Worm (Caenorhabditis elegans) whole organism, late embryonic: ENCODE data around the gene pqn-35.

Source experiments
- C08G9.2 ChIP-seq: sonication (generic microtip); optimal IDR thresholded peaks from 2 replicates; lab custom pipeline; 2016; ENCODE audit warnings: mild to moderate bottlenecking, missing genetic modification characterization, moderate library complexity, missing compliant biosample characterization
- C38D4.7 ChIP-seq: fragments of 200-800 bp; sonication (Bioruptor generic); optimal IDR thresholded peaks from 2 replicates; lab custom pipeline; 2018; ENCODE audit warnings: mild to moderate bottlenecking, missing genetic modification characterization, moderate library complexity, missing compliant biosample characterization
- T23F11.4 ChIP-seq: fragments of 200-800 bp; sonication (Bioruptor generic); optimal IDR thresholded peaks from 2 replicates; lab custom pipeline; 2018; ENCODE audit warnings: mild to moderate bottlenecking, missing genetic modification characterization, missing compliant biosample characterization
- Y22D7AL.16 ChIP-seq: sonication (generic microtip); optimal IDR thresholded peaks from 2 replicates; lab custom pipeline; 2016; ENCODE audit warnings: missing genetic modification characterization, missing compliant biosample characterization
- ceh-14 ChIP-seq: sonication (generic microtip); optimal IDR thresholded peaks from 2 replicates; lab custom pipeline; 2016; ENCODE audit warnings: missing genotype, missing genetic modification characterization, missing compliant biosample characterization
- ceh-19 ChIP-seq: fragments of 200-800 bp; sonication (Bioruptor generic); optimal IDR thresholded peaks from 2 replicates; lab custom pipeline; 2018; ENCODE audit warnings: mild to moderate bottlenecking, missing genetic modification characterization, missing compliant biosample characterization
- ceh-22 ChIP-seq: sonication (generic microtip); optimal IDR thresholded peaks from 2 replicates; lab custom pipeline; 2017; ENCODE audit warnings: missing biosample characterization, missing genetic modification characterization
- ceh-30 ChIP-seq: fragments of 150-350 bp; optimal IDR thresholded peaks from 2 replicates; lab custom pipeline; 2014; ENCODE audit warnings: missing biosample characterization, missing genetic modification characterization
- ceh-31 ChIP-seq: sonication (generic microtip); optimal IDR thresholded peaks from 2 replicates; lab custom pipeline; 2016; ENCODE audit warnings: missing genetic modification characterization, missing compliant biosample characterization
- ceh-34 ChIP-seq: sonication (generic microtip); optimal IDR thresholded peaks from 2 replicates; lab custom pipeline; 2016; ENCODE audit warnings: mild to moderate bottlenecking, missing genetic modification characterization, missing compliant biosample characterization
- ceh-48 ChIP-seq: sonication (generic microtip); optimal IDR thresholded peaks from 2 replicates; lab custom pipeline; 2016; ENCODE audit warnings: missing genetic modification characterization, inconsistent platforms, missing compliant biosample characterization
- ceh-6 ChIP-seq: fragments of 200-800 bp; sonication (Bioruptor generic); optimal IDR thresholded peaks from 2 replicates; lab custom pipeline; 2018; ENCODE audit warnings: mild to moderate bottlenecking, missing genetic modification characterization, missing compliant biosample characterization
- che-1 ChIP-seq: sonication (generic microtip); optimal IDR thresholded peaks from 2 replicates; lab custom pipeline; 2016; ENCODE audit warnings: mild to moderate bottlenecking, missing genetic modification characterization, missing compliant biosample characterization
- dve-1 ChIP-seq: sonication (generic microtip); optimal IDR thresholded peaks from 2 replicates; lab custom pipeline; 2017; ENCODE audit warnings: antibody characterized with exemption, mild to moderate bottlenecking, missing genetic modification characterization, missing compliant biosample characterization
- elt-2 ChIP-seq: sonication (generic microtip); optimal IDR thresholded peaks from 2 replicates; lab custom pipeline; 2016; ENCODE audit warnings: missing genetic modification reagents, missing genetic modification characterization, missing compliant biosample characterization
- elt-4 ChIP-seq: sonication (generic microtip); optimal IDR thresholded peaks from 2 replicates; lab custom pipeline; 2016; ENCODE audit warnings: missing genetic modification characterization, missing compliant biosample characterization
- ets-4 ChIP-seq: sonication (generic microtip); optimal IDR thresholded peaks from 2 replicates; lab custom pipeline; 2016; ENCODE audit warnings: missing genetic modification characterization, missing compliant biosample characterization
- fax-1 ChIP-seq: sonication (generic microtip); optimal IDR thresholded peaks from 2 replicates; lab custom pipeline; 2016; ENCODE audit warnings: missing genotype, missing genetic modification characterization, missing compliant biosample characterization
- fkh-6 ChIP-seq: sonication (generic microtip); optimal IDR thresholded peaks from 2 replicates; lab custom pipeline; 2016; ENCODE audit warnings: missing genetic modification characterization, missing compliant biosample characterization
- gmeb-2 ChIP-seq: sonication (generic microtip); optimal IDR thresholded peaks from 2 replicates; lab custom pipeline; 2016; ENCODE audit warnings: missing genetic modification characterization, inconsistent platforms, missing compliant biosample characterization
- hlh-13 ChIP-seq: fragments of 200-800 bp; sonication (Bioruptor generic); optimal IDR thresholded peaks from 2 replicates; lab custom pipeline; 2018; ENCODE audit warnings: mild to moderate bottlenecking, missing genetic modification characterization, missing compliant biosample characterization
- lim-6 ChIP-seq: sonication (generic microtip); optimal IDR thresholded peaks from 2 replicates; lab custom pipeline; 2016; ENCODE audit warnings: missing genetic modification characterization, missing compliant biosample characterization
- madf-2 ChIP-seq: sonication (generic microtip); optimal IDR thresholded peaks from 2 replicates; lab custom pipeline; 2017; ENCODE audit warnings: missing genetic modification characterization, missing compliant biosample characterization
- mec-3 ChIP-seq: sonication (generic microtip); optimal IDR thresholded peaks from 2 replicates; lab custom pipeline; 2016; ENCODE audit warnings: borderline replicate concordance, missing genetic modification characterization, missing compliant biosample characterization
- nfya-1 ChIP-seq: sonication (generic microtip); optimal IDR thresholded peaks from 2 replicates; lab custom pipeline; 2017; ENCODE audit warnings: missing genetic modification characterization, mild to moderate bottlenecking, missing compliant biosample characterization, antibody characterized with exemption, moderate library complexity
- nhr-11 ChIP-seq: fragments of 150-350 bp; optimal IDR thresholded peaks from 2 replicates; lab custom pipeline; 2014; ENCODE audit warnings: missing biosample characterization, missing genetic modification characterization
- npax-4 ChIP-seq: sonication (generic microtip); optimal IDR thresholded peaks from 2 replicates; lab custom pipeline; 2016; ENCODE audit warnings: missing genetic modification characterization, missing compliant biosample characterization
- odd-2 ChIP-seq: sonication (generic microtip); optimal IDR thresholded peaks from 2 replicates; lab custom pipeline; 2017; ENCODE audit warnings: antibody characterized with exemption, mild to moderate bottlenecking, missing genetic modification characterization, missing compliant biosample characterization
- pat-9 ChIP-seq: fragments of 200-800 bp; sonication (Bioruptor generic); optimal IDR thresholded peaks from 2 replicates; lab custom pipeline; 2018; ENCODE audit warnings: mild to moderate bottlenecking, missing genetic modification characterization, moderate library complexity, missing compliant biosample characterization
- pha-4 ChIP-seq: fragments of 150-350 bp; optimal IDR thresholded peaks from 2 replicates; lab custom pipeline; 2018; ENCODE audit warnings: missing biosample characterization, missing genetic modification reagents, missing genetic modification characterization
- pros-1 ChIP-seq: fragments of 150-350 bp; optimal IDR thresholded peaks from 2 replicates; lab custom pipeline; 2014; ENCODE audit warnings: missing biosample characterization, missing genetic modification reagents, missing genetic modification characterization
- ref-2 ChIP-seq: sonication (generic microtip); optimal IDR thresholded peaks from 2 replicates; lab custom pipeline; 2016; ENCODE audit warnings: missing genetic modification characterization, missing compliant biosample characterization
- sox-4 ChIP-seq: sonication (generic microtip); optimal IDR thresholded peaks from 2 replicates; lab custom pipeline; 2017; ENCODE audit warnings: mild to moderate bottlenecking, missing genetic modification characterization, inconsistent platforms, missing compliant biosample characterization
- tbx-2 ChIP-seq: sonication (generic microtip); optimal IDR thresholded peaks from 2 replicates; lab custom pipeline; 2016; ENCODE audit warnings: missing genetic modification characterization, missing compliant biosample characterization
- tbx-7 ChIP-seq: sonication (generic microtip); optimal IDR thresholded peaks from 2 replicates; lab custom pipeline; 2016; ENCODE audit warnings: missing genotype, missing genetic modification characterization, missing compliant biosample characterization
- unc-42 ChIP-seq: sonication (generic microtip); optimal IDR thresholded peaks from 2 replicates; lab custom pipeline; 2016; ENCODE audit warnings: missing genotype, missing genetic modification characterization, missing compliant biosample characterization
- unc-86 ChIP-seq: sonication (generic microtip); optimal IDR thresholded peaks from 2 replicates; lab custom pipeline; 2016; ENCODE audit warnings: missing genetic modification characterization, missing compliant biosample characterization
- zip-5 ChIP-seq: sonication (generic microtip); optimal IDR thresholded peaks from 2 replicates; lab custom pipeline; 2016; ENCODE audit warnings: missing genetic modification characterization, missing compliant biosample characterization
- ztf-16 ChIP-seq: sonication (generic microtip); optimal IDR thresholded peaks from 2 replicates; lab custom pipeline; 2017; ENCODE audit warnings: missing genetic modification characterization, missing compliant biosample characterization

pqn-35 gene

ce11 chrII:4612694-4613093 lies at the start of gene pqn-35:
TSS of gene pqn-35 (plus strand) at chrII:4612994.
- no peak for TF ChIP-seq elt-2 (tag; lab: Kevin White, UChicago)
- no peak for TF ChIP-seq ref-2 (tag; lab: Kevin White, UChicago)
- TF ChIP-seq fkh-6 (tag; lab: Kevin White, UChicago), result no peak
- TF ChIP-seq che-1 (tag; lab: Kevin White, UChicago), result no peak
- no peak for TF ChIP-seq hlh-13 (GFP tag; lab: Kevin White, UChicago)
- no peak for TF ChIP-seq pros-1
- TF ChIP-seq npax-4 (tag; lab: Kevin White, UChicago), result no peak
- TF ChIP-seq zip-5 (tag; lab: Kevin White, UChicago), result no peak
- no peak for TF ChIP-seq pat-9 (tag; lab: Kevin White, UChicago)
- TF ChIP-seq ceh-48 (tag; lab: Kevin White, UChicago), result no peak

ce11 chrII:4565205-4565604 lies 47.6 kb upstream of the pqn-35 start:
- no peak for TF ChIP-seq lim-6 (tag; lab: Kevin White, UChicago)
- peak; percentile 71 for TF ChIP-seq elt-2 (tag; lab: Kevin White, UChicago)

- no peak for TF ChIP-seq ceh-6 (GFP tag; lab: Kevin White, UChicago)
These were observed 46.6 kb upstream of the pqn-35 start for ce11 chrII:4566237-4566636.

- TF ChIP-seq ceh-34 (tag; lab: Kevin White, UChicago) (peak; percentile 1), elt-2 (tag; lab: Kevin White, UChicago) (peak; percentile 33), C08G9.2 (tag; lab: Kevin White, UChicago) (peak; percentile 2), dve-1 (no peak), ceh-31 (tag; lab: Kevin White, UChicago) (peak; percentile 38), ets-4 (tag; lab: Kevin White, UChicago) (no peak), elt-4 (tag; lab: Kevin White, UChicago) (no peak), odd-2 (tag; lab: Kevin White, UChicago) (no peak), fkh-6 (tag; lab: Kevin White, UChicago) (no peak), tbx-7 (no peak), C38D4.7 (GFP tag; lab: Kevin White, UChicago) (no peak), ref-2 (tag; lab: Kevin White, UChicago) (peak; percentile 1), ceh-19 (GFP tag; lab: Kevin White, UChicago) (no peak), unc-86 (tag; lab: Kevin White, UChicago) (peak; percentile 20), nfya-1 (peak; percentile 23), tbx-2 (tag; lab: Kevin White, UChicago) (peak; percentile 11), nhr-11 (tag; lab: Kevin White, UChicago) (no peak), ceh-30 (tag; lab: Kevin White, UChicago) (no peak), sox-4 (tag; lab: Kevin White, UChicago) (no peak)
These were observed 41.7 kb upstream of the pqn-35 start for ce11 chrII:4571112-4571511.

ce11 chrII:4571868-4572267 lies 40.9 kb upstream of the pqn-35 start, which contains the start of gene vab-1:
TSS of gene vab-1 (plus strand) at chrII:4572000.
- TF ChIP-seq ceh-30 (tag; lab: Kevin White, UChicago) (no peak), ceh-14 (no peak), mec-3 (tag; lab: Kevin White, UChicago) (no peak), fax-1 (no peak), nhr-11 (tag; lab: Kevin White, UChicago) (no peak), ztf-16 (no peak), ceh-34 (tag; lab: Kevin White, UChicago) (no peak), nfya-1 (no peak), T23F11.4 (no peak), ceh-22 (tag; lab: Kevin White, UChicago) (no peak), madf-2 (tag; lab: Kevin White, UChicago) (no peak), elt-2 (tag; lab: Kevin White, UChicago) (no peak), pha-4 (tag; lab: Kevin White, UChicago) (no peak), unc-42 (tag; lab: Kevin White, UChicago) (no peak), ceh-31 (tag; lab: Kevin White, UChicago) (no peak), Y22D7AL.16 (tag; lab: Kevin White, UChicago) (no peak), gmeb-2 (tag; lab: Kevin White, UChicago) (no peak), pat-9 (tag; lab: Kevin White, UChicago) (no peak)
